Fruit fly (Drosophila melanogaster) S2 (cell line): ENCODE results near the gene CG32428.

Experiments
- CG8478 ChIP-seq: fragments of >200 bp; optimal IDR thresholded peaks from 2 replicates; lab custom pipeline; 2018
- CTCF ChIP-seq, 2 experiments: fragments of >200 bp; optimal IDR thresholded peaks; 2 replicates each; lab custom pipeline; 2018

The CG32428 gene

dm6 chr3L:20471499-20472313, 1.8 kb downstream of the CG32428 start:
- TF ChIP-seq CG8478 (lab: Kevin White, UChicago) (no peak), CTCF (optimal IDR thresholded peaks at IDR 0.05; lab: Kevin White, UChicago) (no peak)

dm6 chr3L:20470991-20471498, 2.5 kb downstream of the CG32428 start:
- TF ChIP-seq CTCF (optimal IDR thresholded peaks at IDR 0.05; lab: Kevin White, UChicago): no peak
- no peak for TF ChIP-seq CG8478 (lab: Kevin White, UChicago)

- no peak for TF ChIP-seq CTCF (optimal IDR thresholded peaks at IDR 0.05; lab: Kevin White, UChicago)
- TF ChIP-seq CG8478 (lab: Kevin White, UChicago): no peak
Observed at dm6 chr3L:20467433-20467832, 6.1 kb downstream of the CG32428 start.

- TF ChIP-seq CTCF (optimal IDR thresholded peaks at IDR 0.05; lab: Kevin White, UChicago) (no peak), CG8478 (lab: Kevin White, UChicago) (no peak)
Observed at dm6 chr3L:20466599-20466998, 6.9 kb downstream of the CG32428 start, which contains the start of gene Tdh. Gene Tdh, plus strand, starts transcription at chr3L:20466944.

dm6 chr3L:20465941-20466340, 7.6 kb downstream of the CG32428 start, which contains the start of gene CG42764:
Gene CG42764, minus strand, starts transcription at chr3L:20466041.
- no peak for TF ChIP-seq CTCF (optimal IDR thresholded peaks at IDR 0.05; lab: Kevin White, UChicago)
- no peak for TF ChIP-seq CG8478 (lab: Kevin White, UChicago)

- peak; percentile 59 to 60 for TF ChIP-seq CTCF (optimal IDR thresholded peaks at IDR 0.05; lab: Kevin White, UChicago)
- no peak for TF ChIP-seq CG8478 (lab: Kevin White, UChicago)
Observed at dm6 chr3L:20464677-20465076, 8.8 kb downstream of the CG32428 start, which contains the start of gene atk. Gene atk, minus strand, starts transcription at chr3L:20464862.

dm6 chr3L:20462391-20462790, 11.1 kb downstream of the CG32428 start:
- no peak for TF ChIP-seq CG8478 (lab: Kevin White, UChicago)
- no peak for TF ChIP-seq CTCF (optimal IDR thresholded peaks at IDR 0.05; lab: Kevin White, UChicago)

dm6 chr3L:20460383-20460782, 13.1 kb downstream of the CG32428 start, which contains the start of gene mag:
Gene mag, plus strand, starts transcription at chr3L:20460683.
- TF ChIP-seq CG8478 (lab: Kevin White, UChicago): no peak
- TF ChIP-seq CTCF (optimal IDR thresholded peaks at IDR 0.05; lab: Kevin White, UChicago): no peak

- TF ChIP-seq CTCF (optimal IDR thresholded peaks at IDR 0.05; lab: Kevin White, UChicago) (no peak), CG8478 (lab: Kevin White, UChicago) (no peak)
Observed at dm6 chr3L:20452813-20453682, 20.5 kb downstream of the CG32428 start, which contains the start of gene CG5199. Gene CG5199, minus strand, starts transcription at chr3L:20452864.

- TF ChIP-seq CTCF (optimal IDR thresholded peaks at IDR 0.05; lab: Kevin White, UChicago): no peak
- TF ChIP-seq CG8478 (lab: Kevin White, UChicago): no peak
Observed at dm6 chr3L:20448773-20449172, 24.8 kb downstream of the CG32428 start.

dm6 chr3L:20447957-20448356, 25.6 kb downstream of the CG32428 start:
- TF ChIP-seq CTCF (optimal IDR thresholded peaks at IDR 0.05; lab: Kevin White, UChicago) (no peak), CG8478 (lab: Kevin White, UChicago) (no peak)

dm6 chr3L:20447337-20447736, 26.2 kb downstream of the CG32428 start:
- TF ChIP-seq CG8478 (lab: Kevin White, UChicago): no peak
- no peak for TF ChIP-seq CTCF (optimal IDR thresholded peaks at IDR 0.05; lab: Kevin White, UChicago)

dm6 chr3L:20446030-20446429, 27.5 kb downstream of the CG32428 start:
- TF ChIP-seq CTCF (optimal IDR thresholded peaks at IDR 0.05; lab: Kevin White, UChicago): no peak
- no peak for TF ChIP-seq CG8478 (lab: Kevin White, UChicago)

dm6 chr3L:20444815-20445519, 28.6 kb downstream of the CG32428 start:
- TF ChIP-seq CG8478 (lab: Kevin White, UChicago): no peak
- no peak for TF ChIP-seq CTCF (optimal IDR thresholded peaks at IDR 0.05; lab: Kevin White, UChicago)
